Worm (Caenorhabditis elegans): ENCODE measurements around the gene drh-1.

The drh-1 gene

DNA sequence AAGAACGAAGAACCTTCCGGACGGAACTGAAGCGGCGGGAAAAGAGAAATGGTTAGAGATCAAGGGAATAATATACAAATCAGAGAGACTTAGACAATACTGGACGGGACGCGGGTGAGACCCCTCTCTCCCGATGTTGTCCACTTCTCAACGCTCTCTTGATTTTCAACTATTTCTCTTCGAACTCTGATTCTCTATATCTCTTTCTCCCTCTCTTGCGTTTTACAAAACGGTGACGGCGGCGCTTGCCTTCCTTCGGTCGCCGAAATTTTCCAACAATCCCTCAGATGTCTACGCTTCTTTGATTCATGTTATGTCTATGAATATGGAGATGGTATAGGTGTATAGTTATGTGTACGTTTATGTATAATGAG lies 36.4 kb downstream of the drh-1 start (continued):
- peak; percentile 49 for TF ChIP-seq lin-38 (GFP tag; IDR thresholded peaks at IDR 0.05)
- TF ChIP-seq nhr-10 (tag; optimal IDR thresholded peaks at IDR 0.05): no peak
- TF ChIP-seq lin-29 (GFP tag; IDR thresholded peaks at IDR 0.05): no peak
- TF ChIP-seq spr-1 (tag; optimal IDR thresholded peaks at IDR 0.05): no peak
- TF ChIP-seq ceh-44 (GFP tag; IDR thresholded peaks at IDR 0.05): no peak
- TF ChIP-seq sdz-12 (GFP tag; optimal IDR thresholded peaks at IDR 0.05): no peak
- no peak for TF ChIP-seq unc-39 (tag; optimal IDR thresholded peaks at IDR 0.05)
- TF ChIP-seq ceh-28 (tag; optimal IDR thresholded peaks at IDR 0.05): no peak
- TF ChIP-seq mxl-2 (GFP tag; conservative IDR thresholded peaks at IDR 0.05): no peak
- no peak for TF ChIP-seq dmd-8 (GFP tag; IDR thresholded peaks at IDR 0.05)
- peak in 1 of 2 experiments; percentile 36 for TF ChIP-seq mdl-1 (tag; optimal IDR thresholded peaks at IDR 0.05)
- no peak for TF ChIP-seq nhr-48 (tag; optimal IDR thresholded peaks at IDR 0.05)
- peak; percentile 63 for TF ChIP-seq nhr-25 (tag; optimal IDR thresholded peaks at IDR 0.05; ENCODE audit: borderline replicate concordance, insufficient read depth)
- TF ChIP-seq snpc-4 (tag; optimal IDR thresholded peaks at IDR 0.05): no peak
- TF ChIP-seq cey-2 (tag; optimal IDR thresholded peaks at IDR 0.05; ENCODE audit: borderline replicate concordance, insufficient read depth): no peak
- no peak for TF ChIP-seq set-16 (GFP tag; IDR thresholded peaks at IDR 0.05)
- no peak for TF ChIP-seq nhr-76 (tag; optimal IDR thresholded peaks at IDR 0.05)
- no peak for TF ChIP-seq ctbp-1 (GFP tag; IDR thresholded peaks at IDR 0.05)
- TF ChIP-seq ama-1 (optimal IDR thresholded peaks at IDR 0.05): no peak
- no peak for TF ChIP-seq pha-4 (GFP tag; IDR thresholded peaks at IDR 0.05)
- TF ChIP-seq pha-4 (tag; optimal IDR thresholded peaks at IDR 0.05): peak; percentile 32
- peak; percentile 49; the same call in 1 of the 2 replicates for TF ChIP-seq madf-9 (GFP tag; conservative IDR thresholded peaks at IDR 0.05)
- no peak for TF ChIP-seq fos-1 (tag; optimal IDR thresholded peaks at IDR 0.05)
- TF ChIP-seq unc-62 (GFP tag; optimal IDR thresholded peaks at IDR 0.05 in 1 of 2): no peak
- TF ChIP-seq unc-62 (tag; optimal IDR thresholded peaks at IDR 0.05): no peak
- peak; percentile 81 for TF ChIP-seq hlh-11 (tag; optimal IDR thresholded peaks at IDR 0.05)
- no peak for TF ChIP-seq ZK546.5 (tag; optimal IDR thresholded peaks at IDR 0.05)
- no peak for TF ChIP-seq snpc-1.2 (GFP tag; IDR thresholded peaks at IDR 0.05)
- TF ChIP-seq nhr-42 (GFP tag; IDR thresholded peaks at IDR 0.05): no peak
- no peak for TF ChIP-seq saeg-2 (GFP tag; IDR thresholded peaks at IDR 0.05)
- TF ChIP-seq nhr-6 (tag; optimal IDR thresholded peaks at IDR 0.05): peak; percentile 30
- no peak for TF ChIP-seq F26F4.8 (GFP tag; conservative IDR thresholded peaks at IDR 0.05)
- TF ChIP-seq Y75B8A.6 (GFP tag; IDR thresholded peaks at IDR 0.05): no peak
- TF ChIP-seq T20F7.1 (GFP tag; optimal IDR thresholded peaks at IDR 0.05): no peak
- TF ChIP-seq hmg-1.1 (GFP tag; IDR thresholded peaks at IDR 0.05): peak; percentile 45
- TF ChIP-seq D1046.2 (GFP tag; IDR thresholded peaks at IDR 0.05): no peak
- TF ChIP-seq ztf-7 (tag; optimal IDR thresholded peaks at IDR 0.05): no peak
- TF ChIP-seq duxl-1 (tag; optimal IDR thresholded peaks at IDR 0.05; ENCODE audit: poor library complexity): no peak
- no peak for TF ChIP-seq Y5F2A.4 (GFP tag; optimal IDR thresholded peaks at IDR 0.05)
- TF ChIP-seq lin-15B (tag; optimal IDR thresholded peaks at IDR 0.05): no peak
- peak; percentile 19; the same call in 1 of the 2 replicates for TF ChIP-seq dmd-6 (GFP tag; IDR thresholded peaks at IDR 0.05)
- no peak for TF ChIP-seq ztf-11 (tag; optimal IDR thresholded peaks at IDR 0.05)
- TF ChIP-seq pqm-1 (tag; optimal IDR thresholded peaks at IDR 0.05): no peak
- TF ChIP-seq attf-4 (tag; optimal IDR thresholded peaks at IDR 0.05): no peak
- TF ChIP-seq Y105C5A.15 (GFP tag; IDR thresholded peaks at IDR 0.05): no peak
- no peak for TF ChIP-seq zip-2 (tag; optimal IDR thresholded peaks at IDR 0.05)
- TF ChIP-seq egl-43 (GFP tag; IDR thresholded peaks at IDR 0.05): no peak
- TF ChIP-seq aha-1 (tag): no peak
- TF ChIP-seq nhr-237 (tag; optimal IDR thresholded peaks at IDR 0.05): no peak
- TF ChIP-seq lin-1 (GFP tag; IDR thresholded peaks at IDR 0.05): no peak
- TF ChIP-seq ceh-32 (tag; optimal IDR thresholded peaks at IDR 0.05; ENCODE audit: poor library complexity): no peak
- peak; percentile 16 for TF ChIP-seq lin-13 (GFP tag; optimal IDR thresholded peaks at IDR 0.05)
- no peak for TF ChIP-seq spr-3 (GFP tag; optimal IDR thresholded peaks at IDR 0.05)

Data from whole organism, L4 larva.